Fruit fly (Drosophila melanogaster): ENCODE data around the gene CG14635.

The CG14635 gene

DNA sequence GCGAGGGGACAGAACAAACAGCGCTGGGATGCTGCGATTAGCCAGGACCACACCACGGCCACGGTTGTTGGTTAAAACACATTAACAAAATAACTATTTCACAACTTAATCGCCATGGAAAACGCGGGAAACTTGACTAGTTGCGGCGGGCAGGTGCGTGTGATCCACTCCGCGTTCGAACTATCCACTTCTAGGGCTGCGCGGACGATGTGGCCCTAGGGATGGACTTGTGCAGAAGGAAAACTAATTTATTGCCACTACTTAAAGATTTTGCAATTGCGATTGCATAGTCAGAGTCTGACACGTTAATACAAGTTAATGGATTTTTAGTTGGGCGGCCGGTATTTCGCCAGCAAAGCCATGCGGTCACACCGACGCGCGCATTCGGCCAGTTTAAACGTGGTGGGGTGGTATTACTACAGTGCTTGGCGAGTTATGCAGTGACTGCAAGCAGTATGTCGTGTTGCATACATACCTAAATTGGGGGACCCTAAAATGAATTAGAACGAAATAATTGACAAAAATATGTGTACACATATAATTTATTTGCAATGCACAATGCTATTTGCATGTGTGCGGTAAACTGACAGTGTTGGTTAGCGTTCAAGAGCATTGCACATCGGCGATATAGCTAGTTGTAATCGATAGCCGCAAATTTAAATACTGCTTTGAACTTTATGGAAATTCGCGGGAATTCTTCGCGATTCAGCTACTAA is 43.3 kb upstream of the CG14635 start, which contains the start of gene Rbf (continued):
- TF ChIP-seq CG6854 (GFP tag; optimal IDR thresholded peaks at IDR 0.05) (no peak), Ets96B (tag; optimal IDR thresholded peaks at IDR 0.05) (no peak), fd59A (GFP tag; optimal IDR thresholded peaks at IDR 0.05) (no peak), CG16779 (tag; optimal IDR thresholded peaks at IDR 0.05) (no peak), fd85E (GFP tag; optimal IDR thresholded peaks at IDR 0.05) (no peak), Lpt (GFP tag; optimal IDR thresholded peaks at IDR 0.05) (no peak), CG6163 (GFP tag; IDR thresholded peaks at IDR 0.05) (no peak), Hr4 (GFP tag; optimal IDR thresholded peaks at IDR 0.05) (no peak), Blimp-1 (GFP tag; optimal IDR thresholded peaks at IDR 0.05) (no peak), CG34406 (GFP tag; optimal IDR thresholded peaks at IDR 0.05) (no peak), salr (GFP tag; optimal IDR thresholded peaks at IDR 0.05) (no peak), dac (GFP tag; optimal IDR thresholded peaks at IDR 0.05) (no peak), CG1621 (tag; optimal IDR thresholded peaks at IDR 0.05) (no peak), Sox102F (GFP tag; optimal IDR thresholded peaks at IDR 0.05) (no peak), CG11902 (GFP tag; optimal IDR thresholded peaks at IDR 0.05) (no peak), Met (GFP tag; optimal IDR thresholded peaks at IDR 0.05) (no peak), CG10669 (GFP tag; optimal IDR thresholded peaks at IDR 0.05) (no peak), Smox (GFP tag; optimal IDR thresholded peaks at IDR 0.05) (no peak), svp (GFP tag) (peak; percentile 23), CG3032 (tag; optimal IDR thresholded peaks at IDR 0.05) (no peak), Eip78C (GFP tag) (peak; percentile 47), Eip75B (GFP tag; optimal IDR thresholded peaks at IDR 0.05) (no peak), CG8632 (GFP tag; optimal IDR thresholded peaks at IDR 0.05) (no peak), Sox14 (GFP tag; optimal IDR thresholded peaks at IDR 0.05) (peak; percentile 14), dsx (GFP tag; optimal IDR thresholded peaks at IDR 0.05; ENCODE audit: poor library complexity, severe bottlenecking) (no peak), lz (GFP tag; optimal IDR thresholded peaks at IDR 0.05) (no peak)

DNA sequence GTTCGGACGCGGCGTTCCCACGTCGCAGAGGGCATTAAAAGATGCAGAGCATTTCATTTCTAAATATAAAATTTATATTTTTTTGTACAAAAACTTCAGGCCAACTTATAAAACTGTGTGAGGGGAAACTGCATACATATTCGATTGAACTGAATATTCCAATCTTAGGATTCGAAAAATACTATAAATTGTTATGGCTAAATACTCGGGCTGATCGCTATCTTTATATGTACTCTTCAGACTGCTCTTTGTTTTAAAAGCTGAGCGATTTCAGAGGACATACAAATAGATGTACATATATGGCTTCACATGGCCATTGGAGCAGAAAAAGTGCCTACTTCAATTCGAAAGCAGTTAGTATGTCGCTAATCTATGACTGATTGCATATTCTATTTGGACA is 41.3 kb upstream of the CG14635 start, which contains the start of gene CG13359:
TSS of gene CG13359 (minus strand) at position 101 of the 400 bp plus-strand sequence.
- TF ChIP-seq Met (GFP tag; optimal IDR thresholded peaks at IDR 0.05) (no peak), fd59A (GFP tag; optimal IDR thresholded peaks at IDR 0.05) (no peak), ss (GFP tag; optimal IDR thresholded peaks at IDR 0.05) (no peak), Ets96B (tag; optimal IDR thresholded peaks at IDR 0.05) (no peak), Sox14 (GFP tag; optimal IDR thresholded peaks at IDR 0.05) (no peak), CG4318 (GFP tag; optimal IDR thresholded peaks at IDR 0.05) (no peak), Ets21C (GFP tag; optimal IDR thresholded peaks at IDR 0.05) (no peak)

DNA sequence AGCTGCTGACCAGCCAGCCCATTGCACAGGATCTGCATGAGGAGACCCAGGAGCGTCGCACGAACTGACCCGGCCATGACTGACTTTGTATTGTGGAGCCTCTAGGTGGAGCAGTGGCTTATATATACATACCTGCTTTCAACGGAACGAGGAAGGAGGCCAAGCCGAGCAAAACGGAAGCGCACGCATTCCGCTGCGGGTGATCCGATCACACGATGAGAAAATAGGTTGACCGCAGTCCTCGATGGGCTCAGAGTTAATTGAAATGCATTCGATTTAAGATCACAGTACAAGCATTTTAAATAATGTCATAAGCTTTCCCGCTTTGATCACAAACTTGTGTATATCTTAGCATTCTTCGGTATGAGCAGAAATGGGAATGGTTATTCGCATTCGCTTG is 39.8 kb upstream of the CG14635 start, which contains the start of gene CG13358:
TSS of gene CG13358 (minus strand) at position 101 of the 400 bp plus-strand sequence.
- no peak for TF ChIP-seq CG6808 (GFP tag; optimal IDR thresholded peaks at IDR 0.05)
- TF ChIP-seq lz (GFP tag; optimal IDR thresholded peaks at IDR 0.05): no peak
- TF ChIP-seq CG32006 (GFP tag; optimal IDR thresholded peaks at IDR 0.05): peak; percentile 26
- TF ChIP-seq Eip78C (GFP tag): peak; percentile 19
- TF ChIP-seq CG6854 (GFP tag; optimal IDR thresholded peaks at IDR 0.05): no peak
- TF ChIP-seq CG11294 (GFP tag; IDR thresholded peaks at IDR 0.05): no peak
- no peak for TF ChIP-seq eg (GFP tag; IDR thresholded peaks at IDR 0.05)
- TF ChIP-seq acj6 (GFP tag; optimal IDR thresholded peaks at IDR 0.05): no peak
- 0 out of 3 replicates have a peak, but pooled peaks have one; percentile 14 for TF ChIP-seq CG8119 (GFP tag; IDR thresholded peaks at IDR 0.05)
- no peak for TF ChIP-seq CG16779 (tag; optimal IDR thresholded peaks at IDR 0.05)

DNA sequence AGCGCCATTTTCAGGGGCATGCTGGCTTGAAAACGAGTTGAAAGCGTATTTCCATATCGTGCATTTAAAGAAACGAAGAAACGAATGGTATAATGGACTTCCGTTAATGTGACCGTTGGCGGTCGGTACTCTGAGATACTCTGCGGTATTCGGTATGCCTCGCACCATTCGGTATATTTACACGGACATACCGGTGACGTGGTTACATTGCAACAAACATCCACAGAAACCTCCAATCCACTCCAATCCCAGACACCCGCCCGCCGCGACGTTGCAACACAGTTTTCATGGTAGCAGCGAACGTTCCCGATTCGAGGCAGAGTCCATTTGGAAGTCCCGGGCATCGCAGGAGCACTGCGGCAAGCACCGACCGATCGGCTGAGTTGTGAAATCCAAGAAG is 38.7 kb upstream of the CG14635 start, which contains the start of gene Sec22:
TSS of gene Sec22 (plus strand) at position 170 of the 400 bp plus-strand sequence.
- TF ChIP-seq CG7368 (GFP tag; optimal IDR thresholded peaks at IDR 0.05) (no peak), dsx (GFP tag; optimal IDR thresholded peaks at IDR 0.05; ENCODE audit: poor library complexity, severe bottlenecking) (peak; percentile 26), net (GFP tag; optimal IDR thresholded peaks at IDR 0.05) (no peak), Eip93F (GFP tag; optimal IDR thresholded peaks at IDR 0.05) (no peak), CG8319 (GFP tag; optimal IDR thresholded peaks at IDR 0.05) (no peak), CG10669 (GFP tag; optimal IDR thresholded peaks at IDR 0.05) (no peak), salr (GFP tag; optimal IDR thresholded peaks at IDR 0.05) (no peak), cyc (GFP tag; optimal IDR thresholded peaks at IDR 0.05) (peak; percentile 3), Lpt (GFP tag; optimal IDR thresholded peaks at IDR 0.05) (no peak), Ets96B (tag; optimal IDR thresholded peaks at IDR 0.05) (no peak), svp (GFP tag) (no peak), topi (GFP tag; optimal IDR thresholded peaks at IDR 0.05) (no peak), CG8632 (GFP tag; optimal IDR thresholded peaks at IDR 0.05) (no peak), Smox (GFP tag; optimal IDR thresholded peaks at IDR 0.05) (no peak), lz (GFP tag; optimal IDR thresholded peaks at IDR 0.05) (peak; percentile 11), ss (GFP tag; optimal IDR thresholded peaks at IDR 0.05) (peak in 1 of 2 experiments; percentile 36), Eip78C (GFP tag) (peak; percentile 45), fd59A (GFP tag; optimal IDR thresholded peaks at IDR 0.05) (no peak), CG16779 (tag; optimal IDR thresholded peaks at IDR 0.05) (no peak), CG1621 (tag; optimal IDR thresholded peaks at IDR 0.05) (no peak), spab (GFP tag; optimal IDR thresholded peaks at IDR 0.05) (no peak), Hr4 (GFP tag; optimal IDR thresholded peaks at IDR 0.05) (no peak), Sox14 (GFP tag; optimal IDR thresholded peaks at IDR 0.05) (no peak)

Measured in whole organism, prepupa.